Worm (Caenorhabditis elegans) whole organism, early embryonic: ENCODE measurements around the gene Y51H7BR.7.

ENCODE experiments used
- B0310.2 ChIP-seq: sonication (generic microtip); optimal IDR thresholded peaks from 2 replicates; lab custom pipeline; 2016; ENCODE audit warnings: mild to moderate bottlenecking, missing genetic modification characterization, missing compliant biosample characterization
- F13C5.2 ChIP-seq: sonication (generic microtip); optimal IDR thresholded peaks from 2 replicates; lab custom pipeline; 2017; ENCODE audit warnings: mild to moderate bottlenecking, missing genetic modification characterization, inconsistent platforms, missing compliant biosample characterization
- aly-1 ChIP-seq: sonication (generic microtip); optimal IDR thresholded peaks from 2 replicates; lab custom pipeline; 2016; ENCODE audit warnings: missing genetic modification characterization, missing compliant biosample characterization
- ama-1 ChIP-seq: fragments of 150-350 bp; optimal IDR thresholded peaks from 2 replicates; lab custom pipeline; 2014
- ceh-13 ChIP-seq: fragments of 200-800 bp; sonication (Bioruptor generic); optimal IDR thresholded peaks from 2 replicates; lab custom pipeline; 2018; ENCODE audit warnings: mild to moderate bottlenecking, missing genetic modification characterization, missing compliant biosample characterization
- ceh-36 ChIP-seq: sonication (generic microtip); optimal IDR thresholded peaks from 2 replicates; lab custom pipeline; 2016; ENCODE audit warnings: missing genetic modification characterization, inconsistent platforms, missing compliant biosample characterization
- ets-7 ChIP-seq: sonication (generic microtip); optimal IDR thresholded peaks from 2 replicates; lab custom pipeline; 2016; ENCODE audit warnings: missing genotype, missing genetic modification characterization, missing compliant biosample characterization
- flt-1 ChIP-seq: fragments of 200-800 bp; sonication (Bioruptor generic); IDR thresholded peaks from 2 replicates; pipeline ENCODE4 v1.3.6; 2022; ENCODE audit warnings: missing genetic modification characterization, missing compliant biosample characterization
- hmbx-1 ChIP-seq: sonication (generic microtip); optimal IDR thresholded peaks from 2 replicates; lab custom pipeline; 2016; ENCODE audit warnings: mild to moderate bottlenecking, missing genetic modification characterization, missing compliant biosample characterization
- hmg-4 ChIP-seq: fragments of 200-800 bp; sonication (Bioruptor generic); optimal IDR thresholded peaks from 2 replicates; lab custom pipeline; 2018; ENCODE audit warnings: mild to moderate bottlenecking, missing genetic modification characterization, missing compliant biosample characterization
- hnd-1 ChIP-seq: sonication (generic microtip); optimal IDR thresholded peaks from 2 replicates; lab custom pipeline; 2016; ENCODE audit warnings: missing genetic modification characterization, missing compliant biosample characterization
- pes-1 ChIP-seq: fragments of 200-800 bp; sonication (Bioruptor generic); IDR thresholded peaks from 2 replicates; pipeline ENCODE4 v1.3.6; 2022; ENCODE audit warnings: missing genetic modification reagents, missing genetic modification characterization, missing compliant biosample characterization
- scrt-1 ChIP-seq: fragments of 200-800 bp; sonication (Bioruptor generic); IDR thresholded peaks from 2 replicates; pipeline ENCODE4 v1.3.6; 2022; ENCODE audit warnings: missing genetic modification characterization, missing compliant biosample characterization
- sea-1 ChIP-seq: fragments of 200-800 bp; sonication (Bioruptor generic); conservative IDR thresholded peaks from 2 replicates; pipeline ENCODE4 v1.3.6; 2022; ENCODE audit warnings: missing genetic modification characterization, missing compliant biosample characterization
- tbx-11 ChIP-seq: fragments of 200-800 bp; sonication (Bioruptor generic); IDR thresholded peaks from 2 replicates; pipeline ENCODE4 v1.3.6; 2022; ENCODE audit warnings: missing genetic modification characterization, missing compliant biosample characterization
- tbx-37 ChIP-seq: fragments of 200-800 bp; sonication (Bioruptor generic); conservative IDR thresholded peaks from 2 replicates; pipeline ENCODE4 v1.3.6; 2022; ENCODE audit warnings: missing genetic modification reagents, missing genetic modification characterization, missing compliant biosample characterization
- tra-4 ChIP-seq: sonication (generic microtip); optimal IDR thresholded peaks from 2 replicates; lab custom pipeline; 2017; ENCODE audit warnings: missing genetic modification characterization, missing compliant biosample characterization

Y51H7BR.7 gene

ce11 chrII:1476016-1476415 lies 49.4 kb downstream of the Y51H7BR.7 start:
- TF ChIP-seq F13C5.2 (tag; lab: Kevin White, UChicago) (no peak), scrt-1 (GFP tag; lab: Robert Waterston, UW) (no peak), aly-1 (tag; lab: Kevin White, UChicago) (no peak), sea-1 (GFP tag; lab: Robert Waterston, UW) (no peak), hnd-1 (tag; lab: Kevin White, UChicago) (no peak), ama-1 (lab: Kevin White, UChicago) (no peak), tbx-37 (GFP tag; lab: Robert Waterston, UW) (no peak), ceh-36 (no peak), ceh-13 (GFP tag; lab: Kevin White, UChicago) (no peak), B0310.2 (no peak), tra-4 (tag; lab: Kevin White, UChicago) (no peak), tbx-11 (GFP tag; lab: Robert Waterston, UW) (no peak), pes-1 (GFP tag; lab: Robert Waterston, UW) (no peak), hmbx-1 (tag; lab: Kevin White, UChicago) (no peak), hmg-4 (GFP tag; lab: Kevin White, UChicago) (no peak), ets-7 (tag; lab: Kevin White, UChicago) (no peak), flt-1 (GFP tag; lab: Robert Waterston, UW) (no peak)

DNA sequence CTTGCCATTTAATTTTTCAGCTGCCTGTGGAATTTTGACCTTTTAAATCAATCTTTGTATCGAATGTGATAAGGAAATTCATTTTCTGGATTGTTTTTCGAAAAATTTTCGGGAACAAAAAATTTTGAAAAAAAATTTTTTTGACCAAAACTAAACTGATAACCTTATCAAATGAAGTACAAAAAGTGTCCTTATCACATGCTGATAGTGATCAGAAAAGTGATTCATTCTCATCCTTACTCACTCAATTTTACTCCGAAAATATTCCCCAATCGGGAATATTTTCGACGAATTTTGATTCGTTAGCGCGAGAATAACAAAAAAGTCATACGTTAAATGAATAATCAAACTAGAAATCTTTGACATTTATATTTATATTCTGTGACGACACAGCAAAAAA lies 50.1 kb downstream of the Y51H7BR.7 start:
- TF ChIP-seq tra-4 (tag; lab: Kevin White, UChicago) = no peak
- TF ChIP-seq scrt-1 (GFP tag; lab: Robert Waterston, UW) = no peak
- no peak for TF ChIP-seq ceh-36
- no peak for TF ChIP-seq ceh-13 (GFP tag; lab: Kevin White, UChicago)
- TF ChIP-seq hmbx-1 (tag; lab: Kevin White, UChicago) = no peak
- no peak for TF ChIP-seq pes-1 (GFP tag; lab: Robert Waterston, UW)
- TF ChIP-seq ets-7 (tag; lab: Kevin White, UChicago) = no peak
- no peak for TF ChIP-seq hnd-1 (tag; lab: Kevin White, UChicago)
- TF ChIP-seq B0310.2 = no peak
- TF ChIP-seq aly-1 (tag; lab: Kevin White, UChicago) = no peak
- no peak for TF ChIP-seq ama-1 (lab: Kevin White, UChicago)
- TF ChIP-seq sea-1 (GFP tag; lab: Robert Waterston, UW) = no peak

DNA sequence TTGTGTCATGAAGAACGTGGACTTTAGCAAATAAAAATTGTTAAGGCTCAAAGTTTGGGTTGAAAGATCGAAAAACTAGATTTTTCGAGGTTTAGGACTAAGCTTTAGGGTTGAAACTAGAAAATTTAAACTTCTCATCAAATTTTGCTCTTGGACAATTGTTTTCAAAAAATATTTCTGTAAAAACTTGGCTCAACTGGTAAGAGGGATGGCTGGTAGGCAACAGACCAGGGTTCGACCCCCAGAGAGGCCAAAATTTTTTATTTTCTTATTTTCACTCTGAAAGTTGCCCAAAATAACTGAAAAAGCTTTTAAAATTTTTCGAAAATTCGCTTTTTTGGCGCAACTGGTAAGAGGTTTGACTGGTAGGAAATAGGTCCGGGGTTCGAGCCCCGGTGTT lies 50.6 kb downstream of the Y51H7BR.7 start:
- TF ChIP-seq ets-7 (tag; lab: Kevin White, UChicago) = no peak
- no peak for TF ChIP-seq B0310.2
- TF ChIP-seq tbx-37 (GFP tag; lab: Robert Waterston, UW) = no peak
- no peak for TF ChIP-seq hmbx-1 (tag; lab: Kevin White, UChicago)
- TF ChIP-seq tbx-11 (GFP tag; lab: Robert Waterston, UW) = no peak
- no peak for TF ChIP-seq ama-1 (lab: Kevin White, UChicago)
- TF ChIP-seq pes-1 (GFP tag; lab: Robert Waterston, UW) = no peak
- no peak for TF ChIP-seq ceh-36
- no peak for TF ChIP-seq hnd-1 (tag; lab: Kevin White, UChicago)

- no peak for TF ChIP-seq scrt-1 (GFP tag; lab: Robert Waterston, UW)
- no peak for TF ChIP-seq aly-1 (tag; lab: Kevin White, UChicago)
- TF ChIP-seq hmbx-1 (tag; lab: Kevin White, UChicago) = no peak
- no peak for TF ChIP-seq hmg-4 (GFP tag; lab: Kevin White, UChicago)
- no peak for TF ChIP-seq F13C5.2 (tag; lab: Kevin White, UChicago)
- TF ChIP-seq hnd-1 (tag; lab: Kevin White, UChicago) = no peak
- TF ChIP-seq ama-1 (lab: Kevin White, UChicago) = no peak
- TF ChIP-seq tbx-11 (GFP tag; lab: Robert Waterston, UW) = no peak
These were observed 51.9 kb downstream of the Y51H7BR.7 start, which contains the start of gene H17B01.5 for ce11 chrII:1473481-1473880. Gene H17B01.5 (minus strand): TSS chrII:1473581.
